Worm (Caenorhabditis elegans) whole organism, dauer: ENCODE data around the gene M60.7.

Source experiments
- unc-62 ChIP-seq: sonication (generic microtip); optimal IDR thresholded peaks from 2 replicates; lab custom pipeline; 2017; ENCODE audit warnings: missing biosample characterization, missing genetic modification reagents, missing genetic modification characterization

The M60.7 gene

ce11 chrX:8261125-8261684 is at the start of gene M60.7:
M60.7 (minus strand) TSS chrX:8261175.
- no peak for TF ChIP-seq unc-62

ce11 chrX:8310747-8311146 is 49.8 kb upstream of the M60.7 start:
- no peak for TF ChIP-seq unc-62

ce11 chrX:8308491-8308890 is 47.5 kb upstream of the M60.7 start:
- no peak for TF ChIP-seq unc-62

ce11 chrX:8307600-8307999 is 46.6 kb upstream of the M60.7 start, which contains the start of gene R09F10.5:
R09F10.5 (minus strand) TSS chrX:8307700.
- no peak for TF ChIP-seq unc-62

- TF ChIP-seq unc-62, result no peak
These were observed 41.8 kb upstream of the M60.7 start for ce11 chrX:8302803-8303202.

- TF ChIP-seq unc-62, result no peak
These were observed 41.3 kb upstream of the M60.7 start, which contains the start of gene inx-5 for ce11 chrX:8302299-8302698. inx-5 (minus strand) TSS chrX:8302399.

- TF ChIP-seq unc-62, result no peak
These were observed 38.6 kb upstream of the M60.7 start, which contains the start of gene ced-13 for ce11 chrX:8299554-8299953. ced-13 (minus strand) TSS chrX:8299654.

ce11 chrX:8297333-8297732 is 36.4 kb upstream of the M60.7 start:
- TF ChIP-seq unc-62, result no peak

- no peak for TF ChIP-seq unc-62
These were observed 33.6 kb upstream of the M60.7 start, which contains the start of gene R09F10.3 for ce11 chrX:8294586-8294985. R09F10.3 (plus strand) TSS chrX:8294625.

ce11 chrX:8286740-8287299 is 25.8 kb upstream of the M60.7 start, which contains the start of gene sec-16A.2:
sec-16A.2 (plus strand) TSS chrX:8287249.
- TF ChIP-seq unc-62, result no peak

ce11 chrX:8286164-8286563 is 25.2 kb upstream of the M60.7 start:
- TF ChIP-seq unc-62, result no peak

ce11 chrX:8285169-8285796 is 24.3 kb upstream of the M60.7 start, which contains the start of the genes fis-2 and F13B9.2:
fis-2 (minus strand) TSS chrX:8285219.
F13B9.2 (plus strand) TSS chrX:8285683.
- no peak for TF ChIP-seq unc-62

- TF ChIP-seq unc-62, result no peak
These were observed 23.0 kb upstream of the M60.7 start for ce11 chrX:8284003-8284402.

- no peak for TF ChIP-seq unc-62
These were observed 16.0 kb upstream of the M60.7 start for ce11 chrX:8276984-8277383.

- no peak for TF ChIP-seq unc-62
These were observed 15.4 kb upstream of the M60.7 start for ce11 chrX:8276333-8276732.

- TF ChIP-seq unc-62, result no peak
These were observed 13.9 kb upstream of the M60.7 start, which contains the start of gene ksr-1 for ce11 chrX:8274869-8275268. ksr-1 (plus strand) TSS chrX:8275169.

- TF ChIP-seq unc-62, result no peak
These were observed 12.5 kb upstream of the M60.7 start for ce11 chrX:8273496-8273895.
